Worm (Caenorhabditis elegans): ENCODE data around the gene F45E10.2.

F45E10.2 gene

ce11 chrII:11052526-11052925 is 2.6 kb downstream of the F45E10.2 start:
- TF ChIP-seq hlh-4 (tag; optimal IDR thresholded peaks at IDR 0.05): no peak
- no peak for TF ChIP-seq fkh-8 (tag; optimal IDR thresholded peaks at IDR 0.05)
- no peak for TF ChIP-seq egl-13 (tag; optimal IDR thresholded peaks at IDR 0.05)
- TF ChIP-seq ceh-90 (tag; optimal IDR thresholded peaks at IDR 0.05): no peak
- no peak for TF ChIP-seq rnt-1 (tag; optimal IDR thresholded peaks at IDR 0.05)
- TF ChIP-seq nhr-85 (tag): no peak
- no peak for TF ChIP-seq unc-62 (GFP tag; optimal IDR thresholded peaks at IDR 0.05)
- TF ChIP-seq alr-1 (tag; optimal IDR thresholded peaks at IDR 0.05; ENCODE audit: borderline replicate concordance): no peak
- TF ChIP-seq unc-130 (tag; optimal IDR thresholded peaks at IDR 0.05): no peak
- no peak for TF ChIP-seq sptf-1 (tag; optimal IDR thresholded peaks at IDR 0.05)
- TF ChIP-seq elt-2 (tag; optimal IDR thresholded peaks at IDR 0.05): no peak
- no peak for TF ChIP-seq vab-15 (tag; optimal IDR thresholded peaks at IDR 0.05)
- TF ChIP-seq nhr-237 (tag; optimal IDR thresholded peaks at IDR 0.05): no peak
- TF ChIP-seq Y116A8C.19 (tag; optimal IDR thresholded peaks at IDR 0.05; ENCODE audit: borderline replicate concordance): no peak
- no peak for TF ChIP-seq tlp-1 (tag; optimal IDR thresholded peaks at IDR 0.05)
- no peak for TF ChIP-seq tbx-2 (tag; optimal IDR thresholded peaks at IDR 0.05)

ce11 chrII:11050678-11051077 is 4.4 kb downstream of the F45E10.2 start:
- TF ChIP-seq ceh-88 (GFP tag; IDR thresholded peaks at IDR 0.05) (no peak), skn-1 (tag; optimal IDR thresholded peaks at IDR 0.05) (no peak), unc-62 (GFP tag; optimal IDR thresholded peaks at IDR 0.05) (no peak), ets-5 (GFP tag; IDR thresholded peaks at IDR 0.05) (no peak), mep-1 (tag; optimal IDR thresholded peaks at IDR 0.05) (no peak), ceh-90 (tag; optimal IDR thresholded peaks at IDR 0.05) (no peak), unc-86 (tag; optimal IDR thresholded peaks at IDR 0.05) (no peak), lin-39 (tag; optimal IDR thresholded peaks at IDR 0.05) (no peak), lin-14 (GFP tag; optimal IDR thresholded peaks at IDR 0.05) (no peak), ceh-8 (GFP tag; optimal IDR thresholded peaks at IDR 0.05) (no peak), sptf-1 (tag; optimal IDR thresholded peaks at IDR 0.05) (no peak), efl-1 (optimal IDR thresholded peaks at IDR 0.05) (no peak), efl-1 (GFP tag; optimal IDR thresholded peaks at IDR 0.05 in 1 of 2) (no peak), ceh-63 (GFP tag; optimal IDR thresholded peaks at IDR 0.05) (no peak), hlh-4 (tag; optimal IDR thresholded peaks at IDR 0.05) (no peak), C34B4.2 (tag; optimal IDR thresholded peaks at IDR 0.05) (no peak), C16A3.4 (tag; optimal IDR thresholded peaks at IDR 0.05) (no peak), fkh-4 (tag; optimal IDR thresholded peaks at IDR 0.05; ENCODE audit: borderline replicate concordance) (no peak), vab-15 (tag; optimal IDR thresholded peaks at IDR 0.05) (no peak)

ce11 chrII:11049876-11050275 is 5.2 kb downstream of the F45E10.2 start, which contains the start of the genes sdhd-1 and ilkp-1:
sdhd-1 (minus strand) TSS chrII:11049913.
ilkp-1 (plus strand) TSS chrII:11050255.
- TF ChIP-seq ceh-82 (tag; optimal IDR thresholded peaks at IDR 0.05): peak in 1 of 3 experiments; percentile 31
- TF ChIP-seq lin-15B (tag; optimal IDR thresholded peaks at IDR 0.05): peak; percentile 6
- TF ChIP-seq snu-23 (GFP tag; optimal IDR thresholded peaks at IDR 0.05): peak; percentile 67
- TF ChIP-seq blmp-1 (tag; optimal IDR thresholded peaks at IDR 0.05): peak; percentile 74
- TF ChIP-seq nhr-47 (tag; optimal IDR thresholded peaks at IDR 0.05): peak; percentile 47
- TF ChIP-seq unc-130 (tag; optimal IDR thresholded peaks at IDR 0.05): peak; percentile 18
- TF ChIP-seq mep-1 (tag; optimal IDR thresholded peaks at IDR 0.05): peak; percentile 69
- TF ChIP-seq dsc-1 (tag; optimal IDR thresholded peaks at IDR 0.05): peak; percentile 38
- no peak for TF ChIP-seq unc-30 (tag; optimal IDR thresholded peaks at IDR 0.05)
- TF ChIP-seq dpl-1 (GFP tag; optimal IDR thresholded peaks at IDR 0.05): peak; percentile 74 to 86 (median 77)
- TF ChIP-seq lin-39 (tag; optimal IDR thresholded peaks at IDR 0.05): peak; percentile 2
- peak in 1 of 2 experiments; percentile 31 for TF ChIP-seq mdl-1 (tag; optimal IDR thresholded peaks at IDR 0.05)
- peak; percentile 34 for TF ChIP-seq nhr-20 (tag; optimal IDR thresholded peaks at IDR 0.05)
- no peak for TF ChIP-seq pqm-1 (tag; optimal IDR thresholded peaks at IDR 0.05)
- TF ChIP-seq isw-1 (GFP tag; IDR thresholded peaks at IDR 0.05): no peak
- no peak for TF ChIP-seq fkh-10 (GFP tag; optimal IDR thresholded peaks at IDR 0.05)
- no peak for TF ChIP-seq sptf-1 (tag; optimal IDR thresholded peaks at IDR 0.05)
- peak; percentile 26 for TF ChIP-seq nhr-90 (tag; optimal IDR thresholded peaks at IDR 0.05; ENCODE audit: poor library complexity)
- TF ChIP-seq lin-14 (GFP tag; optimal IDR thresholded peaks at IDR 0.05): peak; percentile 68
- peak; percentile 34 for TF ChIP-seq swsn-7 (tag; optimal IDR thresholded peaks at IDR 0.05)
- peak; percentile 67 for TF ChIP-seq C16A3.4 (tag; optimal IDR thresholded peaks at IDR 0.05)
- peak; percentile 19 for TF ChIP-seq xbp-1 (tag; optimal IDR thresholded peaks at IDR 0.05)
- TF ChIP-seq nhr-71 (tag; optimal IDR thresholded peaks at IDR 0.05): peak; percentile 59
- peak; percentile 43 to 84 for TF ChIP-seq efl-1 (optimal IDR thresholded peaks at IDR 0.05)
- TF ChIP-seq efl-1 (GFP tag; optimal IDR thresholded peaks at IDR 0.05 in 1 of 2): peak; percentile 85 to 97
- peak; percentile 53 to 79 for TF ChIP-seq lsy-2 (tag; optimal IDR thresholded peaks at IDR 0.05)
- peak; percentile 30 for TF ChIP-seq tbx-2 (tag; optimal IDR thresholded peaks at IDR 0.05)
- TF ChIP-seq lir-3 (tag; optimal IDR thresholded peaks at IDR 0.05; ENCODE audit: poor library complexity): peak; percentile 31
